Fruit fly (Drosophila melanogaster) whole organism: ENCODE data around the gene bab2.

Experiments
- Dll ChIP-seq: fragments of >200 bp; optimal IDR thresholded peaks from 2 replicates; lab custom pipeline; 2017
- pan ChIP-seq: fragments of >200 bp; optimal IDR thresholded peaks from 2 replicates; lab custom pipeline; 2017
- usp ChIP-seq: fragments of >200 bp; optimal IDR thresholded peaks from 2 replicates; lab custom pipeline; 2017; ENCODE audit warnings: missing biosample characterization, missing genetic modification characterization, mixed read lengths

DNA sequence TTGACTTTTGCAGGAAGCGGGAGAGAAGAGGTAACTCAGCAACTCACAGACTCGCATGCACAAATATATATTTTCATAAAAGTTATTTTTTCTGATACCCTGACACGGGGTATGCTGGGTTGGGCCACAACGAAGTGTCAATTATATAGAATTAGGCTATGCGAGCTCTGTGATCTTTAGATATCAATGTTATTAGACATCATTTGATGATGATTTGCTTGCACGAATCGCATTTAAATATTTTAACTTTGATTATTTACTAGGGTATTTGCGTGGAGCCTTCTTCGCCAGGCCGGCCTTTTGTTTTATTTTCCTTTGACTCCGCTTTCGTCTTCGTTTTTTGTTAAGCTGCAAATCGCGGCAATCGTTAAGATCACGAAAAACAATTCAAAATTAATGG is 47.5 kb downstream of the bab2 start:
- TF ChIP-seq pan (no peak), usp (GFP tag; lab: Kevin White, UChicago) (no peak), Dll (lab: Kevin White, UChicago) (no peak)
